Worm (Caenorhabditis elegans): Measurements from ENCODE around the gene C06E1.7.

Gene C06E1.7

DNA sequence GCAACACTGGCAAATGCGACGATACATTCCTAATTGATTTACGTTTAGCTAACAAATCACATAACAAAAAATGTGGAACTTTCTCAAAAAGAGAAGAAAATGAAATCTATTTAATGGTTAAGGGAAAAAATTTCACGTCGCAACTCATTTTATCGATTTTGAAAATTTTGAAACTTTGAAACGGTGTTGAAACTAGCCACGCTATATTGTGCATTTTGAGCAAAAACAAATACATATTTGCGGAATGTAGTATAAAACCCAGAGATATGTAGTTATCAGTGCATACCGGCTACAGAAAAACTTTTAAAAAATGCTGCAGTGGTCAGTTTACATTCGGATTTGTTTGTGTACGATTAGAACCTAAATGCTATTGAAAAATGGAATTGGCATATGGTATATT, at the start of gene C06E1.7:
Gene C06E1.7, minus strand, starts transcription at position 101 of the 400 bp plus-strand sequence.
- TF ChIP-seq pes-1 (GFP tag; IDR thresholded peaks at IDR 0.05): no peak
- TF ChIP-seq hmg-4 (GFP tag; optimal IDR thresholded peaks at IDR 0.05): no peak
- no peak for TF ChIP-seq F13C5.2 (tag; optimal IDR thresholded peaks at IDR 0.05)
- no peak for TF ChIP-seq tra-4 (tag; optimal IDR thresholded peaks at IDR 0.05)
- TF ChIP-seq scrt-1 (GFP tag; IDR thresholded peaks at IDR 0.05): no peak
- no peak for TF ChIP-seq tbx-11 (GFP tag; IDR thresholded peaks at IDR 0.05)
- TF ChIP-seq ceh-36 (tag; optimal IDR thresholded peaks at IDR 0.05): no peak
- no peak for TF ChIP-seq flt-1 (GFP tag; IDR thresholded peaks at IDR 0.05)
- no peak for TF ChIP-seq aly-1 (tag; optimal IDR thresholded peaks at IDR 0.05)

DNA sequence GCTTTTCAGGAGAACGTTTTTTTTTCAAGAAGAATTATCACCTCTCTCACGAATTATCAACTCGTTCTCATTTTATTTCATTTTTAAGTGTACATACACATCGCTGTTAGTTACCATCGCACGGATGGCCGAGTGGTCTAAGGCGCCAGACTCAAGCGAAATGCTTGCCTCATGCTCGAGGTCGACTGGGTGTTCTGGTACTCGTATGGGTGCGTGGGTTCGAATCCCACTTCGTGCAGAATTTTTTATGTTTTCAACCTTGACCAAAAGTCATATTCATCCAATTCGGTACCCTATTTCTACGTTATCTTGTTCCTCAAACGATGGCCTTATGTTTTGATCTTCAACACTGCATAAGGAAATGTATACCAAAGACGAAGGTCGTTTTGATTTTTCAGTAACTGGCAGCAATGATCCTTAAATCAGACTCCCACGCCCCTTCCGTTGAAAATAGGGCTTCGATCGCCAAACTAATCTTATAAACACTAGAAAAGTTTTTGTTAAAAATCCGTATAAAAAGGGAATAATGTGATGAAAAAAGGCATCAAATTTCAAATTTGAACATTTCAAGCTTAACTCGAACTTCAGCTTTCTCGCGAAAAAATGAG, 45.8 kb upstream of the C06E1.7 start, which contains the start of gene fip-1:
Gene fip-1, plus strand, starts transcription at position 558 of the 608 bp plus-strand sequence.
- TF ChIP-seq pes-1 (GFP tag; IDR thresholded peaks at IDR 0.05) (no peak), sea-1 (GFP tag; conservative IDR thresholded peaks at IDR 0.05) (no peak), ceh-13 (GFP tag; optimal IDR thresholded peaks at IDR 0.05) (no peak), scrt-1 (GFP tag; IDR thresholded peaks at IDR 0.05) (peak; percentile 40; the same call in 1 of the 2 replicates)

DNA sequence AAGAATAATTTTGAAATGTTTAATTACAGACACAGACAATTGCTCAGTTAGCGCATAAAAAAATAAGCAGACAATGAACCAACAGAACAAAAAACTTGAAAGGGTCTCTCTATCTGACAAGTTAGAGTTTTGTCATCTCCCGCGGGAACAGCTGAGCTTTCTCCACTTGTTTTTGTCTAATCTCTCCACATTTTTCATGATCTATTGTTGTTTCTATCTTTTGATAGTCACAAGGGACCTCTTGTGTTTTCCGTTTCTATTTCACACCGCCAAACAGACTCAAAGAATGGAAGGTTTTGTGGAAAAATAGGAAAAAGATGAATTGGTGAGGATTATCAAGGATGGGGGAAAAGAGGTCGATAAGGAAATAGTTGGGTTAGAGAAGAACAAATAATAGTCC, 43.3 kb upstream of the C06E1.7 start:
- no peak for TF ChIP-seq tra-4 (tag; optimal IDR thresholded peaks at IDR 0.05)
- TF ChIP-seq pes-1 (GFP tag; IDR thresholded peaks at IDR 0.05): no peak
- no peak for TF ChIP-seq tbx-37 (GFP tag; conservative IDR thresholded peaks at IDR 0.05)
- no peak for TF ChIP-seq ets-7 (tag; optimal IDR thresholded peaks at IDR 0.05)
- no peak for TF ChIP-seq flt-1 (GFP tag; IDR thresholded peaks at IDR 0.05)
- no peak for TF ChIP-seq ceh-36 (tag; optimal IDR thresholded peaks at IDR 0.05)
- no peak for TF ChIP-seq ceh-13 (GFP tag; optimal IDR thresholded peaks at IDR 0.05)

ce11 chrIII:8630833-8631232, 37.3 kb upstream of the C06E1.7 start, which contains the start of gene dnj-10:
Gene dnj-10, plus strand, starts transcription at chrIII:8631165.
- TF ChIP-seq aly-1 (tag; optimal IDR thresholded peaks at IDR 0.05): no peak
- no peak for TF ChIP-seq ceh-13 (GFP tag; optimal IDR thresholded peaks at IDR 0.05)
- TF ChIP-seq ceh-36 (tag; optimal IDR thresholded peaks at IDR 0.05): no peak
- TF ChIP-seq hnd-1 (tag; optimal IDR thresholded peaks at IDR 0.05): no peak
- TF ChIP-seq hmbx-1 (tag; optimal IDR thresholded peaks at IDR 0.05): no peak
- TF ChIP-seq flt-1 (GFP tag; IDR thresholded peaks at IDR 0.05): no peak
- no peak for TF ChIP-seq ama-1 (optimal IDR thresholded peaks at IDR 0.05)
- TF ChIP-seq F13C5.2 (tag; optimal IDR thresholded peaks at IDR 0.05): no peak
- TF ChIP-seq tra-4 (tag; optimal IDR thresholded peaks at IDR 0.05): no peak
- no peak for TF ChIP-seq sea-1 (GFP tag; conservative IDR thresholded peaks at IDR 0.05)
- TF ChIP-seq tbx-37 (GFP tag; conservative IDR thresholded peaks at IDR 0.05): no peak
- TF ChIP-seq ets-7 (tag; optimal IDR thresholded peaks at IDR 0.05): no peak
- TF ChIP-seq hmg-4 (GFP tag; optimal IDR thresholded peaks at IDR 0.05): no peak
- TF ChIP-seq scrt-1 (GFP tag; IDR thresholded peaks at IDR 0.05): no peak
- no peak for TF ChIP-seq B0310.2 (tag; optimal IDR thresholded peaks at IDR 0.05)
- TF ChIP-seq tbx-11 (GFP tag; IDR thresholded peaks at IDR 0.05): no peak
- TF ChIP-seq pes-1 (GFP tag; IDR thresholded peaks at IDR 0.05): no peak

DNA sequence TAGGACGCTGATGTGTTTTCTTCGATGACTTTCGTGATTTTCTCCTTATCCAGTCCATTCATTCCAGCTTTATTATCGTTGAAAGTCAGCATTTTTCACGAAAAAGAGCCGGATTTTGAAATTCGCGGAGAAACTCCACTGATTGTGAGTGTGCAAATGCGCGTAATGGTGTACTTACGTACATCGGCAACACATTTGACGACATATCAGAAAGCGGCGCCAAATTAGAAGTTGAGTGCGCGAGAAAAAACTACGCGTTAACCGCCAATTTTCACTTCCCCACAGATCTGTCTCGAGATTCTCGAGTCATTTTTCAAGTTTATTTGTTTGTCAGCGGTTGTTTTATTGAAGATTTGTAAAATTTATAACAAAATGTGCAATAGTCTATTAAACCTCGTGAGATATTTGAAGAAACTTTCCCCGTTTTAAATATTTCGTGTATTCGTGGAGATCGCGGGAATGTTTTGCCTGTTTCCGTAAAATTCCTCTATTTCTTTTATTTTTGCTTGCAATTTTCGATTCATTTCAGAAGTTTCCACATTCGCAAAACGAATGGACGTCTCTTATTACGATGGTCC, 35.0 kb upstream of the C06E1.7 start, which contains the start of the genes polk-1 and gpr-1:
Gene polk-1, minus strand, starts transcription at position 186 of the 578 bp plus-strand sequence.
Gene gpr-1, plus strand, starts transcription at position 528 of the 578 bp plus-strand sequence.
- TF ChIP-seq flt-1 (GFP tag; IDR thresholded peaks at IDR 0.05) (no peak), ama-1 (optimal IDR thresholded peaks at IDR 0.05) (no peak), scrt-1 (GFP tag; IDR thresholded peaks at IDR 0.05) (no peak), tra-4 (tag; optimal IDR thresholded peaks at IDR 0.05) (no peak), ets-7 (tag; optimal IDR thresholded peaks at IDR 0.05) (no peak), tbx-11 (GFP tag; IDR thresholded peaks at IDR 0.05) (no peak), sea-1 (GFP tag; conservative IDR thresholded peaks at IDR 0.05) (no peak), F13C5.2 (tag; optimal IDR thresholded peaks at IDR 0.05) (no peak), hmbx-1 (tag; optimal IDR thresholded peaks at IDR 0.05) (no peak), hnd-1 (tag; optimal IDR thresholded peaks at IDR 0.05) (no peak), B0310.2 (tag; optimal IDR thresholded peaks at IDR 0.05) (no peak), hmg-4 (GFP tag; optimal IDR thresholded peaks at IDR 0.05) (no peak), tbx-37 (GFP tag; conservative IDR thresholded peaks at IDR 0.05) (no peak), aly-1 (tag; optimal IDR thresholded peaks at IDR 0.05) (no peak), ceh-36 (tag; optimal IDR thresholded peaks at IDR 0.05) (no peak), ceh-13 (GFP tag; optimal IDR thresholded peaks at IDR 0.05) (no peak), pes-1 (GFP tag; IDR thresholded peaks at IDR 0.05) (no peak)

ce11 chrIII:8625125-8625524, 31.6 kb upstream of the C06E1.7 start:
- TF ChIP-seq ets-7 (tag; optimal IDR thresholded peaks at IDR 0.05): no peak
- TF ChIP-seq hmbx-1 (tag; optimal IDR thresholded peaks at IDR 0.05): no peak
- no peak for TF ChIP-seq aly-1 (tag; optimal IDR thresholded peaks at IDR 0.05)
- no peak for TF ChIP-seq sea-1 (GFP tag; conservative IDR thresholded peaks at IDR 0.05)
- TF ChIP-seq scrt-1 (GFP tag; IDR thresholded peaks at IDR 0.05): no peak
- TF ChIP-seq tra-4 (tag; optimal IDR thresholded peaks at IDR 0.05): no peak
- TF ChIP-seq hmg-4 (GFP tag; optimal IDR thresholded peaks at IDR 0.05): no peak
- TF ChIP-seq hnd-1 (tag; optimal IDR thresholded peaks at IDR 0.05): no peak
- no peak for TF ChIP-seq ceh-36 (tag; optimal IDR thresholded peaks at IDR 0.05)

ce11 chrIII:8622435-8622834, 28.9 kb upstream of the C06E1.7 start, which contains the start of gene ceh-16:
Gene ceh-16, plus strand, starts transcription at chrIII:8622735.
- no peak for TF ChIP-seq ets-7 (tag; optimal IDR thresholded peaks at IDR 0.05)
- TF ChIP-seq hmg-4 (GFP tag; optimal IDR thresholded peaks at IDR 0.05): no peak
- TF ChIP-seq ceh-13 (GFP tag; optimal IDR thresholded peaks at IDR 0.05): no peak
- TF ChIP-seq tbx-11 (GFP tag; IDR thresholded peaks at IDR 0.05): no peak
- no peak for TF ChIP-seq tbx-37 (GFP tag; conservative IDR thresholded peaks at IDR 0.05)
- no peak for TF ChIP-seq ceh-36 (tag; optimal IDR thresholded peaks at IDR 0.05)
- TF ChIP-seq pes-1 (GFP tag; IDR thresholded peaks at IDR 0.05): no peak
- TF ChIP-seq hnd-1 (tag; optimal IDR thresholded peaks at IDR 0.05): no peak
- no peak for TF ChIP-seq ama-1 (optimal IDR thresholded peaks at IDR 0.05)
- no peak for TF ChIP-seq aly-1 (tag; optimal IDR thresholded peaks at IDR 0.05)
- TF ChIP-seq flt-1 (GFP tag; IDR thresholded peaks at IDR 0.05): no peak
- TF ChIP-seq scrt-1 (GFP tag; IDR thresholded peaks at IDR 0.05): no peak
- no peak for TF ChIP-seq B0310.2 (tag; optimal IDR thresholded peaks at IDR 0.05)
- TF ChIP-seq F13C5.2 (tag; optimal IDR thresholded peaks at IDR 0.05): no peak
- TF ChIP-seq hmbx-1 (tag; optimal IDR thresholded peaks at IDR 0.05): no peak
- TF ChIP-seq tra-4 (tag; optimal IDR thresholded peaks at IDR 0.05): no peak
- no peak for TF ChIP-seq sea-1 (GFP tag; conservative IDR thresholded peaks at IDR 0.05)

Measured in whole organism, early embryonic.